Fruit fly (Drosophila melanogaster) Kc167 (cell line): ENCODE data around the gene emc.

Experiments
- Myc ChIP-seq: fragments of >200 bp; optimal IDR thresholded peaks from 2 replicates; lab custom pipeline; 2017; ENCODE audit warnings: missing external identifiers
- h ChIP-seq: fragments of >200 bp; optimal IDR thresholded peaks from 3 replicates; lab custom pipeline; 2018; ENCODE audit warnings: missing external identifiers
- insv ChIP-seq: fragments of >200 bp; optimal IDR thresholded peaks from 3 replicates; lab custom pipeline; 2018; ENCODE audit warnings: missing external identifiers
- psq ChIP-seq: fragments of >200 bp; optimal IDR thresholded peaks from 2 replicates; lab custom pipeline; 2017; ENCODE audit warnings: missing external identifiers
- ttk ChIP-seq: sonication (Bioruptor generic); optimal IDR thresholded peaks from 2 replicates; lab custom pipeline; 2017; ENCODE audit warnings: missing external identifiers

dm6 chr3L:753568-754156, 4.5 kb downstream of the emc start:
- TF ChIP-seq insv (no peak), Myc (no peak), psq (lab: Kevin White, UChicago) (no peak), ttk (lab: Kevin White, UChicago) (no peak), h (no peak)
